Worm (Caenorhabditis elegans): ENCODE data around the gene ugt-11.

The ugt-11 gene

DNA sequence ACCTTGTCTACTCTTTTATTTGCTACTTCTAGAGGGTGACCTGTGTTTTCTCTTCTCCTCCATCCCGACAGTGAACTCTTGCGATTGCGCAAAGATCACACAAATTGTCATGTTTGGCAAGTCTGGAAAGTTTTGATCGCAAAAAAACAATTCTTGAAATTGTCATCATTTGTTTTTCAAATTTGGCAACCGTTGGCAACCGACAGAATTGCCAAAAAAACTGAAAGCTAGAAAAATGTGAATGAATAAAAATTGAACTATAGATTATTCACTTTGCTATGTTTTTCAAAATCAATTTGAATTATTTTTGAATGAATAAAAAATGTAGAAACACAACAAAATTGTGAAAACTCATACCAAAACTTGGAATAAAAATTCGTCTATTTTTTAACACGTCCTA, at the start of gene ugt-11:
TSS of gene ugt-11 (minus strand) at position 101 of the 400 bp plus-strand sequence.
- no peak for TF ChIP-seq ceh-36 (tag; optimal IDR thresholded peaks at IDR 0.05)

DNA sequence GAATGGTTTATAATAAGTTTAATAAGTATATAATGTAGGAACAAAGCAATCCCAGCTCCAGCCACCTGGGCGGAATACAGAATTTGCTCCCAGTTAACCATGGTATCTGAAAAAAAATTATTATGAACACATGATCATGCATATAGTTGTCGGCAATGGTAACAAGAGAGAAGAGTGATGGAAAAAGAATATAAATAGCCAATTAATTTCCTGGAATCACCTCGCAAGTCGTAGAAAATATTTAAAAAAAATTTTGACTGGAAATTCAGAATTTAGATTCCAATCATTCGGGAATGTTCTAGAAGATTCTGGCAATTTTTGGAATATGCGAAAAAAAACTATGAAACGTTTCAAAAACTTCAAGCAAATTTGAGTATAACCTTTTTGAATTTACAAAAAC, 49.3 kb upstream of the ugt-11 start, which contains the start of gene str-211:
TSS of gene str-211 (minus strand) at position 101 of the 400 bp plus-strand sequence.
- TF ChIP-seq hmg-4 (GFP tag; optimal IDR thresholded peaks at IDR 0.05) (no peak), sea-1 (GFP tag; conservative IDR thresholded peaks at IDR 0.05) (no peak), ets-7 (tag; optimal IDR thresholded peaks at IDR 0.05) (no peak), hmbx-1 (tag; optimal IDR thresholded peaks at IDR 0.05) (no peak), flt-1 (GFP tag; IDR thresholded peaks at IDR 0.05) (no peak), ceh-36 (tag; optimal IDR thresholded peaks at IDR 0.05) (no peak), ama-1 (optimal IDR thresholded peaks at IDR 0.05) (no peak), scrt-1 (GFP tag; IDR thresholded peaks at IDR 0.05) (no peak), aly-1 (tag; optimal IDR thresholded peaks at IDR 0.05) (no peak), tbx-11 (GFP tag; IDR thresholded peaks at IDR 0.05) (no peak), ceh-13 (GFP tag; optimal IDR thresholded peaks at IDR 0.05) (no peak), F13C5.2 (tag; optimal IDR thresholded peaks at IDR 0.05) (no peak), tbx-37 (GFP tag; conservative IDR thresholded peaks at IDR 0.05) (no peak), tra-4 (tag; optimal IDR thresholded peaks at IDR 0.05) (no peak), pes-1 (GFP tag; IDR thresholded peaks at IDR 0.05) (no peak)

DNA sequence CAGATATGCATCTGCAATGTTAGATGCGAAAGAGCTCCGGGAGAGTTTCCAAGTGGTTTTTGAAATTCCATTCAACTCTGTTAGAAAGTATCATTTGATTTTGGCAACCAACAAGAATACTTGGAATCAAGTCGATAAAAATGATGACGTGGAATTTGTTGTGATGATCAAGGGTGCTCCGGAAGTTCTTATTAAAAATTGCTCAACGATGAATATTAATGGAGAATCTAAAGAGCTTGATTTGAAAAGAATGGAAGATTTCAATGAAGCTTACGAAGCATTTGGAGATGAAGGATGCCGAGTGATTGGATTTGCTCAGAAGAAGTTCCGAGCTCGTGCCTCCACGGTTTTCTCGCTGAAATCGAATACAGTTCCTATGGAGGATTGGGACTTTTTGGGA, 42.5 kb upstream of the ugt-11 start:
- TF ChIP-seq ceh-36 (tag; optimal IDR thresholded peaks at IDR 0.05) (no peak), sea-1 (GFP tag; conservative IDR thresholded peaks at IDR 0.05) (no peak), F13C5.2 (tag; optimal IDR thresholded peaks at IDR 0.05) (no peak), ets-7 (tag; optimal IDR thresholded peaks at IDR 0.05) (no peak), pes-1 (GFP tag; IDR thresholded peaks at IDR 0.05) (no peak), ceh-13 (GFP tag; optimal IDR thresholded peaks at IDR 0.05) (no peak), aly-1 (tag; optimal IDR thresholded peaks at IDR 0.05) (no peak), tbx-37 (GFP tag; conservative IDR thresholded peaks at IDR 0.05) (no peak), tra-4 (tag; optimal IDR thresholded peaks at IDR 0.05) (no peak), flt-1 (GFP tag; IDR thresholded peaks at IDR 0.05) (no peak), tbx-11 (GFP tag; IDR thresholded peaks at IDR 0.05) (no peak), ama-1 (optimal IDR thresholded peaks at IDR 0.05) (no peak), hmg-4 (GFP tag; optimal IDR thresholded peaks at IDR 0.05) (no peak), hmbx-1 (tag; optimal IDR thresholded peaks at IDR 0.05) (no peak), B0310.2 (tag; optimal IDR thresholded peaks at IDR 0.05) (no peak), scrt-1 (GFP tag; IDR thresholded peaks at IDR 0.05) (no peak), hnd-1 (tag; optimal IDR thresholded peaks at IDR 0.05) (no peak)

DNA sequence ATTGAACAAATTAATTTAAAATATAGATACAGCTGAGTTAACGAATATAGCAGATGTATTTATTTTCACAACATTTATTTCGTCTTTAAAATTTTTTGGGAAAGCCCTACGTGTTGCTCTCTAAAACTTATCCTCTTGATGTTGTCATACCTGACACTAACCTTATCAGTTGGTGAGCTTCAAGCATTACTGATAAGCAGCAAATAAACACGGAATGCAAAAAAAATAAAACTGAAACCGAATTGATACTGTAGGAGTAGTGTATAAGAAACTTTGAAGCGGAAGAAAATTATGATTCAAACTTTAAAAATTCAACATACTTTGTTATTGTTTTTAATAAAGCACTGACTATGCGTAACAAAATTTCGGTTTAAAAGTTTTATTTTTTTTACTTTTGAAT, 40.2 kb upstream of the ugt-11 start:
- no peak for TF ChIP-seq tra-4 (tag; optimal IDR thresholded peaks at IDR 0.05)
- no peak for TF ChIP-seq scrt-1 (GFP tag; IDR thresholded peaks at IDR 0.05)
- no peak for TF ChIP-seq sea-1 (GFP tag; conservative IDR thresholded peaks at IDR 0.05)
- no peak for TF ChIP-seq tbx-11 (GFP tag; IDR thresholded peaks at IDR 0.05)
- TF ChIP-seq pes-1 (GFP tag; IDR thresholded peaks at IDR 0.05) = no peak
- no peak for TF ChIP-seq hnd-1 (tag; optimal IDR thresholded peaks at IDR 0.05)
- TF ChIP-seq flt-1 (GFP tag; IDR thresholded peaks at IDR 0.05) = no peak
- no peak for TF ChIP-seq hmg-4 (GFP tag; optimal IDR thresholded peaks at IDR 0.05)
- TF ChIP-seq ama-1 (optimal IDR thresholded peaks at IDR 0.05) = no peak
- no peak for TF ChIP-seq ceh-13 (GFP tag; optimal IDR thresholded peaks at IDR 0.05)
- no peak for TF ChIP-seq B0310.2 (tag; optimal IDR thresholded peaks at IDR 0.05)
- no peak for TF ChIP-seq hmbx-1 (tag; optimal IDR thresholded peaks at IDR 0.05)
- no peak for TF ChIP-seq F13C5.2 (tag; optimal IDR thresholded peaks at IDR 0.05)

DNA sequence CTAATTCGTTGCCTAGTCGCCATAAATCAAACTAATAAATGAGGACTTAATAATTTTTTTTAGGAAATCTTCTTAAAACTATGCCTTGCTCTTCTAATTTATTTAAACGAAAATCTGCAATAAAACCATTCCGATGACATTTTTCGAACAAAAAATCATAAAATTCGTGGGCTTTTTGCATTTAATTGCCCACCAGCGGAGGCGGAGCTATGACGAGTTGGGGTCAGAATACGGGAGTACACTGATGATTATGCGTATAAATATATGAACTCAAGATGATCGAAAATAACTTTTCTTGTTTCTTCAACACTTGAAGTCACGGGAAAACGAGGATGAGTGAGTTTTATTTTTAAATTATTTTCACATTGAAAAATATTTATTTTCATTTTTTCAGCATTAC, 39.5 kb upstream of the ugt-11 start, which contains the start of gene catp-2:
TSS of gene catp-2 (plus strand) at position 301 of the 400 bp plus-strand sequence.
- TF ChIP-seq F13C5.2 (tag; optimal IDR thresholded peaks at IDR 0.05) (no peak), pes-1 (GFP tag; IDR thresholded peaks at IDR 0.05) (no peak), hmg-4 (GFP tag; optimal IDR thresholded peaks at IDR 0.05) (no peak), scrt-1 (GFP tag; IDR thresholded peaks at IDR 0.05) (no peak), ama-1 (optimal IDR thresholded peaks at IDR 0.05) (no peak), sea-1 (GFP tag; conservative IDR thresholded peaks at IDR 0.05) (no peak), ceh-13 (GFP tag; optimal IDR thresholded peaks at IDR 0.05) (no peak), tbx-11 (GFP tag; IDR thresholded peaks at IDR 0.05) (no peak), tbx-37 (GFP tag; conservative IDR thresholded peaks at IDR 0.05) (no peak), tra-4 (tag; optimal IDR thresholded peaks at IDR 0.05) (no peak), hmbx-1 (tag; optimal IDR thresholded peaks at IDR 0.05) (no peak), B0310.2 (tag; optimal IDR thresholded peaks at IDR 0.05) (no peak)

DNA sequence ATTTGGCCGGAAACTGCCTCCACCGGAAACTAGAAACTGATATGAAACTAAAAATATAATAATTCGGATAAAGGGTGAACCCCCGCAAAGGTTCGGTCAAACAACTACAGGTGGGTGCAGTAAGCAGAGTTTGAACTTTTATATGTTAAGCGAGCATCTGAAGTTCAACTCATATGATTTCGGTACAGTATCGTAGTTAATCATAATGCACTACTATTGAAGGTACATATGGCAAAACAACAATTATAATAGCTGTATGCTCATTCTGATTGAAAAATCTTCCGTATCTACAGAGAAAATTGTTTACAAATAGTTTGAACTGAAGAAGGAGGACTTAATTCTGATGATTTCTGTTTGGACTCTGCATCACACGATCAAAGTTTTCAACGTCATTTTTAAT, 38.4 kb upstream of the ugt-11 start:
- TF ChIP-seq ama-1 (optimal IDR thresholded peaks at IDR 0.05) (no peak), pes-1 (GFP tag; IDR thresholded peaks at IDR 0.05) (no peak), ceh-13 (GFP tag; optimal IDR thresholded peaks at IDR 0.05) (no peak), scrt-1 (GFP tag; IDR thresholded peaks at IDR 0.05) (no peak), sea-1 (GFP tag; conservative IDR thresholded peaks at IDR 0.05) (no peak), ceh-36 (tag; optimal IDR thresholded peaks at IDR 0.05) (no peak), tbx-37 (GFP tag; conservative IDR thresholded peaks at IDR 0.05) (no peak), tbx-11 (GFP tag; IDR thresholded peaks at IDR 0.05) (no peak), ets-7 (tag; optimal IDR thresholded peaks at IDR 0.05) (no peak), hmg-4 (GFP tag; optimal IDR thresholded peaks at IDR 0.05) (no peak), hnd-1 (tag; optimal IDR thresholded peaks at IDR 0.05) (no peak), hmbx-1 (tag; optimal IDR thresholded peaks at IDR 0.05) (no peak), F13C5.2 (tag; optimal IDR thresholded peaks at IDR 0.05) (no peak), tra-4 (tag; optimal IDR thresholded peaks at IDR 0.05) (no peak), aly-1 (tag; optimal IDR thresholded peaks at IDR 0.05) (no peak), flt-1 (GFP tag; IDR thresholded peaks at IDR 0.05) (no peak), B0310.2 (tag; optimal IDR thresholded peaks at IDR 0.05) (no peak)

DNA sequence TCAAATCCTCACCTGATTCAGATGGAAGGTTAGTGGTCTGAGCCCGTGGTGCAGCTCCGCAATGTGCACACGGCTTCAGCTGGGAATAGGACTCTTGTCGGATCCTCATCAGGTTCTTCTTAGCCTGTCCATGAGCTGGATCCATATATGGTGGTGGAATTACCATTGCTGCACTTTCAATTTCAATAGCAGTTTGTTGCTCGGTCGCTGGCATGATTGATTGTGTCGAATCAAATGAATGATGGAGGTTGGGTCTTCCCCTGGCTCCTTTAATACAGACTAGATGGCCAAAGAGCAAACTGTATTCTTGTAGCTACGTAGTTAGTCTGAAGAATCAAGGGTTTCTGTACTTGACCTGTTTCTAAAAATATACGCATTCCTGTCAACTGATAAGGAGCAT, 37.9 kb upstream of the ugt-11 start, which contains the start of gene C02E7.10:
TSS of gene C02E7.10 (minus strand) at position 232 of the 400 bp plus-strand sequence.
- TF ChIP-seq hmbx-1 (tag; optimal IDR thresholded peaks at IDR 0.05) (no peak), tbx-37 (GFP tag; conservative IDR thresholded peaks at IDR 0.05) (no peak), hmg-4 (GFP tag; optimal IDR thresholded peaks at IDR 0.05) (no peak), pes-1 (GFP tag; IDR thresholded peaks at IDR 0.05) (no peak), F13C5.2 (tag; optimal IDR thresholded peaks at IDR 0.05) (no peak), tra-4 (tag; optimal IDR thresholded peaks at IDR 0.05) (no peak), hnd-1 (tag; optimal IDR thresholded peaks at IDR 0.05) (no peak), ceh-13 (GFP tag; optimal IDR thresholded peaks at IDR 0.05) (no peak), B0310.2 (tag; optimal IDR thresholded peaks at IDR 0.05) (no peak), flt-1 (GFP tag; IDR thresholded peaks at IDR 0.05) (no peak), ceh-36 (tag; optimal IDR thresholded peaks at IDR 0.05) (no peak), scrt-1 (GFP tag; IDR thresholded peaks at IDR 0.05) (no peak), ets-7 (tag; optimal IDR thresholded peaks at IDR 0.05) (no peak)
